Worm (Caenorhabditis elegans) whole organism, mixed stage, embryonic: ENCODE measurements around the gene F59B1.6.

ENCODE experiments used
- M03D4.4 ChIP-seq: sonication (generic microtip); optimal IDR thresholded peaks from 2 replicates; lab custom pipeline; 2017; ENCODE audit warnings: mild to moderate bottlenecking, missing genetic modification characterization, missing compliant biosample characterization
- bed-3 ChIP-seq: fragments of 200-800 bp; sonication (Bioruptor generic); optimal IDR thresholded peaks from 3 replicates; lab custom pipeline; 2018; ENCODE audit warnings: mild to moderate bottlenecking, missing genetic modification characterization, moderate library complexity, missing compliant biosample characterization
- blmp-1 ChIP-seq: fragments of 150-350 bp; optimal IDR thresholded peaks from 2 replicates; lab custom pipeline; 2014; ENCODE audit warnings: missing biosample characterization, missing genetic modification characterization
- ceh-43 ChIP-seq: fragments of 200-800 bp; sonication (Bioruptor generic); optimal IDR thresholded peaks from 2 replicates; lab custom pipeline; 2018; ENCODE audit warnings: mild to moderate bottlenecking, missing genetic modification characterization, moderate library complexity, missing compliant biosample characterization
- ceh-83 ChIP-seq: fragments of 200-800 bp; sonication (Bioruptor generic); optimal IDR thresholded peaks from 2 replicates; lab custom pipeline; 2018; ENCODE audit warnings: mild to moderate bottlenecking, missing genetic modification characterization, missing compliant biosample characterization
- cnd-1 ChIP-seq: fragments of 200-800 bp; sonication (Bioruptor generic); optimal IDR thresholded peaks from 2 replicates; lab custom pipeline; 2018; ENCODE audit warnings: mild to moderate bottlenecking, missing genetic modification characterization, missing compliant biosample characterization
- drap-1 ChIP-seq: fragments of 200-800 bp; sonication (Bioruptor generic); optimal IDR thresholded peaks from 3 replicates; lab custom pipeline; 2018; ENCODE audit warnings: mild to moderate bottlenecking, missing genetic modification characterization, missing compliant biosample characterization
- elt-1 ChIP-seq: sonication (generic microtip); optimal IDR thresholded peaks from 2 replicates; lab custom pipeline; 2017; ENCODE audit warnings: missing genetic modification characterization, mild to moderate bottlenecking, missing compliant biosample characterization, antibody characterized with exemption, moderate library complexity, borderline replicate concordance; ENCODE audit not compliant: insufficient read depth
- elt-3 ChIP-seq: fragments of 150-350 bp; optimal IDR thresholded peaks from 2 replicates; lab custom pipeline; 2014; ENCODE audit warnings: missing biosample characterization, missing genetic modification characterization
- flh-1 ChIP-seq: fragments of 200-800 bp; sonication (Bioruptor generic); optimal IDR thresholded peaks from 2 replicates; lab custom pipeline; 2018; ENCODE audit warnings: mild to moderate bottlenecking, missing genetic modification characterization, moderate library complexity, missing compliant biosample characterization
- ham-2 ChIP-seq: fragments of 200-800 bp; sonication (Bioruptor generic); optimal IDR thresholded peaks from 2 replicates; lab custom pipeline; 2018; ENCODE audit warnings: mild to moderate bottlenecking, missing genetic modification characterization, missing compliant biosample characterization
- hlh-1 ChIP-seq: fragments of 150-350 bp; optimal IDR thresholded peaks from 2 replicates; lab custom pipeline; 2014; ENCODE audit warnings: missing biosample characterization, missing genetic modification reagents, missing genetic modification characterization
- lin-13 ChIP-seq: fragments of 150-350 bp; optimal IDR thresholded peaks from 2 replicates; lab custom pipeline; 2014; ENCODE audit warnings: missing biosample characterization, missing genetic modification characterization
- lin-32 ChIP-seq: fragments of 200-800 bp; sonication (Bioruptor generic); optimal IDR thresholded peaks from 2 replicates; lab custom pipeline; 2018; ENCODE audit warnings: mild to moderate bottlenecking, missing genetic modification characterization, missing compliant biosample characterization
- mab-5 ChIP-seq: fragments of 150-350 bp; optimal IDR thresholded peaks from 2 replicates; lab custom pipeline; 2014; ENCODE audit warnings: missing biosample characterization, missing genetic modification characterization
- mep-1 ChIP-seq: fragments of 150-350 bp; optimal IDR thresholded peaks from 2 replicates; lab custom pipeline; 2017; ENCODE audit warnings: missing biosample characterization, missing genetic modification reagents, missing genetic modification characterization, inconsistent platforms
- mls-2 ChIP-seq: sonication (generic microtip); optimal IDR thresholded peaks from 2 replicates; lab custom pipeline; 2016; ENCODE audit warnings: mild to moderate bottlenecking, missing genetic modification characterization, moderate library complexity, missing compliant biosample characterization
- nhr-12 ChIP-seq: fragments of 150-350 bp; optimal IDR thresholded peaks from 2 replicates; lab custom pipeline; 2014; ENCODE audit warnings: missing biosample characterization, missing genetic modification characterization
- nhr-237 ChIP-seq: fragments of 150-350 bp; optimal IDR thresholded peaks from 2 replicates; lab custom pipeline; 2014; ENCODE audit warnings: missing biosample characterization, missing genetic modification characterization
- nhr-76 ChIP-seq: sonication (generic microtip); optimal IDR thresholded peaks from 2 replicates; lab custom pipeline; 2017; ENCODE audit warnings: missing biosample characterization, missing genetic modification characterization
- pha-4 ChIP-seq: fragments of 150-350 bp; optimal IDR thresholded peaks from 2 replicates; lab custom pipeline; 2018; ENCODE audit warnings: missing biosample characterization, missing genetic modification reagents, missing genetic modification characterization
- sem-2 ChIP-seq: fragments of 200-800 bp; sonication (Bioruptor generic); optimal IDR thresholded peaks from 2 replicates; lab custom pipeline; 2018; ENCODE audit warnings: mild to moderate bottlenecking, missing genetic modification characterization, missing compliant biosample characterization
- snpc-4 ChIP-seq: fragments of 150-350 bp; optimal IDR thresholded peaks from 2 replicates; lab custom pipeline; 2014; ENCODE audit warnings: missing biosample characterization, missing genetic modification characterization
- sptf-1 ChIP-seq: sonication (generic microtip); optimal IDR thresholded peaks from 2 replicates; lab custom pipeline; 2017; ENCODE audit warnings: mild to moderate bottlenecking, missing genetic modification characterization, moderate library complexity, missing compliant biosample characterization
- unc-39 ChIP-seq: fragments of 150-350 bp; optimal IDR thresholded peaks from 2 replicates; lab custom pipeline; 2014; ENCODE audit warnings: missing biosample characterization, missing genetic modification characterization
- unc-62 ChIP-seq: fragments of 150-350 bp; optimal IDR thresholded peaks from 2 replicates; lab custom pipeline; 2014; ENCODE audit warnings: missing biosample characterization, missing genetic modification reagents, missing genetic modification characterization
- zip-8 ChIP-seq: fragments of 150-350 bp; optimal IDR thresholded peaks from 2 replicates; lab custom pipeline; 2014; ENCODE audit warnings: missing biosample characterization, missing genetic modification characterization
- ztf-11 ChIP-seq: fragments of 150-350 bp; optimal IDR thresholded peaks from 2 replicates; lab custom pipeline; 2014; ENCODE audit warnings: missing biosample characterization, missing genetic modification characterization

F59B1.6 gene

DNA sequence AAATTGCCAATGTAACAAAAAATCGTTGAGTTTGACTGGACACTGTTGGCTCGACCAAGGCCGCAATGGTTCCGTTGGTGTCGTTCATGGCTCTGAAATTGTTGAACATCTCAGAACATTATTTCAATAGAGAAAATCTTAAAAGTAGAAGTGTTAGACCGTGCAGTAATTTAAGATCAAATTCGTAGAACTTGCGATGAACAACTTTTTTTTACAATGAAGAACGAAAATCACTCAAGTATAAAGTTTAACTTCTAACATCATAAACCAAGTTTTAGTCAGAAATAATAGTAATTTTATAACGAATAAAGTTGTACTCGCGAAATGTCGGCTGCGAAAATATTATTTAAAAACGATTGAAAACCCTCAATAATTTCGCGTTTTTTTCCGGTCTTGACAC, 5.6 kb upstream of the F59B1.6 start, which contains the start of gene srx-41:
Gene srx-41, minus strand, starts transcription at position 101 of the 400 bp plus-strand sequence.
- TF ChIP-seq blmp-1 (no peak), sem-2 (GFP tag; lab: Kevin White, UChicago) (no peak), nhr-237 (tag; lab: Kevin White, UChicago) (no peak)

- TF ChIP-seq drap-1 (GFP tag; lab: Kevin White, UChicago) (no peak), ham-2 (GFP tag; lab: Kevin White, UChicago) (no peak), zip-8 (tag; lab: Kevin White, UChicago) (no peak), bed-3 (GFP tag; lab: Kevin White, UChicago) (no peak), nhr-12 (tag; lab: Kevin White, UChicago) (no peak), cnd-1 (tag; lab: Kevin White, UChicago) (no peak), hlh-1 (tag; lab: Kevin White, UChicago) (no peak), pha-4 (tag; lab: Kevin White, UChicago) (no peak), blmp-1 (no peak), lin-13 (tag; lab: Kevin White, UChicago) (no peak), unc-62 (GFP tag; lab: Kevin White, UChicago) (no peak), ztf-11 (tag; lab: Kevin White, UChicago) (no peak), nhr-237 (tag; lab: Kevin White, UChicago) (no peak)
- TF ChIP-seq, all 35 proteins: peak for 0
Observed at ce11 chrV:3634293-3635016, 3.0 kb upstream of the F59B1.6 start.

ce11 chrV:3633041-3633440, 1.6 kb upstream of the F59B1.6 start, which contains the start of gene F59B1.2:
F59B1.2 (plus strand) TSS chrV:3633341.
- no peak for TF ChIP-seq nhr-76 (tag; lab: Kevin White, UChicago)
- TF ChIP-seq mls-2 (tag; lab: Kevin White, UChicago): no peak
- TF ChIP-seq elt-1 (tag; lab: Kevin White, UChicago): no peak
- TF ChIP-seq elt-3 (tag; lab: Kevin White, UChicago): no peak
- no peak for TF ChIP-seq ceh-43 (GFP tag; lab: Kevin White, UChicago)
- no peak for TF ChIP-seq sem-2 (GFP tag; lab: Kevin White, UChicago)

DNA sequence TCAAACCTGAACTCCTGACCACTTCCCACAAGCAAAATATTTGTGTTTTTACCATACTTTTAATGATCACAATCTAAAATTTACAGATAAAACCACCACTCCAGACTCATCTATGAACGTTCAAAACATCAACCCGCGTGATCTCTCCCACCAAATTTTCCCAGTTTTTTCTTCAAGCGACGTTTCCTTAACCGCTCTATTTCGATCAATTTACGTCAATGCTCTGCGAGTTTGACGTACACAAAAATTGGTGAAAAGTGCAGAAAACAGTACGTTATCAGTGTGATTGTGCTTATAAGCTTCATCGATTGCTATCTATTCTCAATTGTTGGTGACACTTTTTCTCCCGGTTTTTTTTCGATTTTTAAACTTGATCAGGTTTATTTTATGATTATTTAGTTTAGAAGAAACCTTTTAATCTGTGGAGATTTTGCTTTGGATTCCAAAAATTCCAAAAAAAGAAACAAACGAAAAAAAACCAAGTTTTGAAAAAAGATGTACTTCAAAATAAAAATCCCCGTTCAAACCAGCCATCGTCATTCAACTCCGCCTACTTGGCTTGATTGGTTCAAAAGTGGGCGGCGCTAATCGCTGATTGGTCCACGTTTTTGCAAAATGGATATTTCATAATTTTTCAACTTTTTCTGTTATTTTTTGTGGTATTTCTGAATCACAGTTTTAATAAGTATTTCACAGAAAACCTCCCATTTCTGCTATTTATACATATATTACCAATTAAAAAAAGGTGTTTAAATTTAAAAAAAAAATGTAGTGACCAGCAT, 949 bp upstream of the F59B1.6 start:
- TF ChIP-seq drap-1 (GFP tag; lab: Kevin White, UChicago): no peak
- no peak for TF ChIP-seq mab-5 (tag; lab: Kevin White, UChicago)
- TF ChIP-seq sem-2 (GFP tag; lab: Kevin White, UChicago): no peak
- no peak for TF ChIP-seq unc-39
- TF ChIP-seq M03D4.4 (tag; lab: Kevin White, UChicago): no peak
- no peak for TF ChIP-seq nhr-76 (tag; lab: Kevin White, UChicago)
- no peak for TF ChIP-seq lin-13 (tag; lab: Kevin White, UChicago)
- TF ChIP-seq lin-32 (GFP tag; lab: Kevin White, UChicago): no peak
- TF ChIP-seq hlh-1 (tag; lab: Kevin White, UChicago): no peak
- TF ChIP-seq unc-62 (GFP tag; lab: Kevin White, UChicago): no peak
- TF ChIP-seq nhr-237 (tag; lab: Kevin White, UChicago): no peak
- no peak for TF ChIP-seq sptf-1 (tag; lab: Kevin White, UChicago)
- TF ChIP-seq ztf-11 (tag; lab: Kevin White, UChicago): no peak
- TF ChIP-seq mls-2 (tag; lab: Kevin White, UChicago): no peak

DNA sequence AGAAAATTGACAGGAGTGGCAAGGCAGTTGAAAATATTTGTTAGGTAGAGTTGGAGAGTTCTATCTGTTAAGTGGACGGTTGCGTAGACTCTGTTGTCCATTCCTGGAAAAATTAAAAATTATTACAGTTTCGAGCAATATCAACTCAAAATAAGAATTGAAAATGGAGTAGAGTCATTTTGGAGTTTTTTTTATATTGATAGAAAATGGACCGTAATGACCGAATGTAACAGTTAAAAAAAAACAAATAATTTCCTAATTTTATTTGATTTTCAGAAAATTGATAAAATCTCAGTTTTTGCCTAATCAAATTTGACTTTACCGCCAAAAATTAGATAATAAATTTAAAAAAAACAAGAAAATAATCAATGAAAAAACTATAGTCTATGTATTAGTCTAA, 4.5 kb downstream of the F59B1.6 start, which contains the start of gene F59B1.4:
Gene F59B1.4, minus strand, starts transcription at position 101 of the 400 bp plus-strand sequence.
- TF ChIP-seq nhr-12 (tag; lab: Kevin White, UChicago) (no peak), unc-39 (no peak), ztf-11 (tag; lab: Kevin White, UChicago) (no peak), sptf-1 (tag; lab: Kevin White, UChicago) (no peak), ham-2 (GFP tag; lab: Kevin White, UChicago) (no peak), cnd-1 (tag; lab: Kevin White, UChicago) (no peak), mls-2 (tag; lab: Kevin White, UChicago) (no peak), unc-62 (GFP tag; lab: Kevin White, UChicago) (no peak), mab-5 (tag; lab: Kevin White, UChicago) (no peak), elt-1 (tag; lab: Kevin White, UChicago) (no peak), snpc-4 (no peak), mep-1 (no peak), ceh-43 (GFP tag; lab: Kevin White, UChicago) (no peak), bed-3 (GFP tag; lab: Kevin White, UChicago) (no peak), flh-1 (GFP tag; lab: Kevin White, UChicago) (no peak), pha-4 (tag; lab: Kevin White, UChicago) (no peak), ceh-83 (GFP tag; lab: Kevin White, UChicago) (no peak), drap-1 (GFP tag; lab: Kevin White, UChicago) (no peak)
